Worm (Caenorhabditis elegans) whole organism, L1 larva: ENCODE data around the gene ins-6.

Source experiments
- aha-1 ChIP-seq: fragments of 150-350 bp; optimal IDR thresholded peaks from 2 replicates; lab custom pipeline; 2014; ENCODE audit warnings: missing biosample characterization, missing genetic modification characterization
- ces-1 ChIP-seq: fragments of 150-350 bp; optimal IDR thresholded peaks from 2 replicates; lab custom pipeline; 2014; ENCODE audit warnings: missing biosample characterization, missing genetic modification reagents, missing genetic modification characterization
- egl-27 ChIP-seq, 2 experiments: fragments of 150-350 bp in 1 of 2; sonication (generic microtip); optimal IDR thresholded peaks; 3 replicates each; lab custom pipeline; 2017 to 2018; ENCODE audit warnings: missing biosample characterization in 2 of 2, missing genetic modification characterization in 2 of 2, missing genetic modification reagents in 2 of 2
- lin-35 ChIP-seq, 2 experiments: fragments of 150-350 bp; optimal IDR thresholded peaks; 2 replicates each; lab custom pipeline; 2014; ENCODE audit warnings: missing biosample characterization in 2 of 2, missing genetic modification characterization in 2 of 2, missing genetic modification reagents in 2 of 2
- mep-1 ChIP-seq: fragments of 150-350 bp; optimal IDR thresholded peaks from 2 replicates; lab custom pipeline; 2014; ENCODE audit warnings: missing biosample characterization, missing genetic modification characterization
- nhr-12 ChIP-seq: sonication (generic microtip); optimal IDR thresholded peaks from 2 replicates; lab custom pipeline; 2017; ENCODE audit warnings: missing biosample characterization, missing genetic modification characterization
- nhr-47 ChIP-seq: sonication (generic microtip); optimal IDR thresholded peaks from 2 replicates; lab custom pipeline; 2016; ENCODE audit warnings: mild to moderate bottlenecking, missing genetic modification characterization, moderate library complexity, missing compliant biosample characterization
- pqm-1 ChIP-seq: sonication (generic microtip); optimal IDR thresholded peaks from 3 replicates; lab custom pipeline; 2017; ENCODE audit warnings: missing biosample characterization, missing genetic modification characterization
- tlp-1 ChIP-seq: fragments of 150-350 bp; optimal IDR thresholded peaks from 2 replicates; lab custom pipeline; 2014; ENCODE audit warnings: missing biosample characterization, missing genetic modification characterization
- unc-62 ChIP-seq: fragments of 150-350 bp; optimal IDR thresholded peaks from 2 replicates; lab custom pipeline; 2014; ENCODE audit warnings: missing biosample characterization, missing genetic modification reagents, missing genetic modification characterization
- unc-86 ChIP-seq: sonication (generic microtip); optimal IDR thresholded peaks from 2 replicates; lab custom pipeline; 2016; ENCODE audit warnings: missing genetic modification characterization, missing compliant biosample characterization

- no peak for TF ChIP-seq nhr-12
- TF ChIP-seq mep-1 (tag; lab: Kevin White, UChicago), result no peak
- TF ChIP-seq ces-1 (GFP tag; lab: Kevin White, UChicago), result no peak
- TF ChIP-seq tlp-1 (tag; lab: Kevin White, UChicago), result no peak
- TF ChIP-seq aha-1 (tag; lab: Kevin White, UChicago), result no peak
- no peak for TF ChIP-seq unc-86 (tag; lab: Kevin White, UChicago)
- TF ChIP-seq pqm-1, result no peak
- TF ChIP-seq egl-27 (tag; optimal IDR thresholded peaks at IDR 0.05; lab: Kevin White, UChicago), result no peak
- TF ChIP-seq lin-35 (GFP tag; optimal IDR thresholded peaks at IDR 0.05; lab: Kevin White, UChicago), result no peak
- no peak for TF ChIP-seq nhr-47 (tag; lab: Kevin White, UChicago)
- TF ChIP-seq unc-62 (GFP tag; lab: Kevin White, UChicago), result no peak
Observed at ce11 chrII:6001004-6001403, 768 bp downstream of the ins-6 start.
